Worm (Caenorhabditis elegans): Measurements from ENCODE around the gene srlf-18.
A peak's percentile ranks its signal among the peaks of the same experiment; 100 is the strongest.

Gene srlf-18

ce11 chrIV:11111898-11112297 is 10.6 kb upstream of the srlf-18 start:
- TF ChIP-seq fkh-2 (tag; optimal IDR thresholded peaks at IDR 0.05) (no peak), egl-5 (tag; optimal IDR thresholded peaks at IDR 0.05) (peak; percentile 3), nfya-1 (tag; optimal IDR thresholded peaks at IDR 0.05; ENCODE audit: insufficient read depth) (peak; percentile 24)

ce11 chrIV:11110995-11111619 is 9.8 kb upstream of the srlf-18 start, which contains the start of gene rps-5:
Gene rps-5 (minus strand): TSS chrIV:11111045.
- TF ChIP-seq tbx-2 (tag; optimal IDR thresholded peaks at IDR 0.05) (no peak), hmg-11 (tag; optimal IDR thresholded peaks at IDR 0.05) (peak; percentile 80), zag-1 (tag; optimal IDR thresholded peaks at IDR 0.05) (no peak), nhr-23 (tag; optimal IDR thresholded peaks at IDR 0.05) (peak; percentile 78), fos-1 (tag; optimal IDR thresholded peaks at IDR 0.05) (no peak), lin-39 (tag; optimal IDR thresholded peaks at IDR 0.05) (peak; percentile 40), nhr-76 (tag; optimal IDR thresholded peaks at IDR 0.05) (no peak), nhr-25 (tag; optimal IDR thresholded peaks at IDR 0.05) (peak; percentile 39), R02D3.7 (tag; optimal IDR thresholded peaks at IDR 0.05) (peak; percentile 23), snpc-4 (tag; optimal IDR thresholded peaks at IDR 0.05) (peak; percentile 16), fkh-2 (tag; optimal IDR thresholded peaks at IDR 0.05) (no peak), nhr-28 (tag; optimal IDR thresholded peaks at IDR 0.05) (no peak), lsy-12 (tag; optimal IDR thresholded peaks at IDR 0.05) (no peak), nhr-11 (tag; optimal IDR thresholded peaks at IDR 0.05) (no peak), ceh-82 (tag; optimal IDR thresholded peaks at IDR 0.05) (no peak), nhr-12 (tag; optimal IDR thresholded peaks at IDR 0.05) (no peak), nfya-1 (tag; optimal IDR thresholded peaks at IDR 0.05; ENCODE audit: insufficient read depth) (peak; percentile 91), skn-1 (tag; optimal IDR thresholded peaks at IDR 0.05) (peak; percentile 8), pqm-1 (tag; optimal IDR thresholded peaks at IDR 0.05) (peak; percentile 23), ceh-28 (tag; optimal IDR thresholded peaks at IDR 0.05) (peak; percentile 23), aly-2 (tag; optimal IDR thresholded peaks at IDR 0.05) (no peak), unc-39 (tag; optimal IDR thresholded peaks at IDR 0.05) (no peak), ZK546.5 (tag; optimal IDR thresholded peaks at IDR 0.05) (no peak), pha-4 (tag; optimal IDR thresholded peaks at IDR 0.05) (peak; percentile 60), eor-1 (tag; optimal IDR thresholded peaks at IDR 0.05) (no peak), daf-12 (tag; optimal IDR thresholded peaks at IDR 0.05) (no peak), elt-3 (tag; optimal IDR thresholded peaks at IDR 0.05) (no peak), elt-2 (tag; optimal IDR thresholded peaks at IDR 0.05) (peak; percentile 27), fkh-10 (GFP tag; optimal IDR thresholded peaks at IDR 0.05) (no peak), sea-2 (GFP tag; optimal IDR thresholded peaks at IDR 0.05) (no peak), lin-15B (tag; optimal IDR thresholded peaks at IDR 0.05) (peak; percentile 67), ztf-4 (tag; optimal IDR thresholded peaks at IDR 0.05) (no peak), egl-27 (tag; optimal IDR thresholded peaks at IDR 0.05) (no peak)

- TF ChIP-seq ama-1 (optimal IDR thresholded peaks at IDR 0.05) (peak; percentile 9), nhr-67 (tag; optimal IDR thresholded peaks at IDR 0.05) (no peak), R02D3.7 (tag; optimal IDR thresholded peaks at IDR 0.05) (peak; percentile 15), ceh-9 (tag; optimal IDR thresholded peaks at IDR 0.05) (no peak), unc-62 (GFP tag; optimal IDR thresholded peaks at IDR 0.05) (no peak), nhr-43 (tag; optimal IDR thresholded peaks at IDR 0.05; ENCODE audit: poor library complexity, severe bottlenecking) (peak; percentile 24), nhr-237 (tag; optimal IDR thresholded peaks at IDR 0.05) (no peak), ceh-28 (tag; optimal IDR thresholded peaks at IDR 0.05) (no peak)
These were observed 8.5 kb upstream of the srlf-18 start, which contains the start of gene pigk-1 for ce11 chrIV:11109771-11110170. Gene pigk-1 (minus strand): TSS chrIV:11110018.
